Worm (Caenorhabditis elegans) whole organism, young adult: Measurements from ENCODE around the gene msp-40.

Experiments
- D2030.7 ChIP-seq: fragments of 200-800 bp; sonication (Bioruptor generic); IDR thresholded peaks from 2 replicates; pipeline ENCODE4 v1.3.6; 2022; ENCODE audit warnings: missing genetic modification reagents, missing genetic modification characterization, missing compliant biosample characterization
- F10E7.11 ChIP-seq: sonication (generic microtip); optimal IDR thresholded peaks from 2 replicates; lab custom pipeline; 2017; ENCODE audit warnings: mild to moderate bottlenecking, missing genetic modification characterization, moderate library complexity, missing compliant biosample characterization
- Y79H2A.3 ChIP-seq: fragments of 200-800 bp; sonication (Bioruptor generic); conservative IDR thresholded peaks from 2 replicates; pipeline ENCODE4 v1.3.6; 2022; ENCODE audit warnings: missing genetic modification reagents, missing genetic modification characterization, missing compliant biosample characterization
- ZK185.1 ChIP-seq: sonication (generic microtip); optimal IDR thresholded peaks from 2 replicates; lab custom pipeline; 2016; ENCODE audit warnings: mild to moderate bottlenecking, missing genetic modification characterization, missing compliant biosample characterization; ENCODE audit not compliant: poor library complexity, severe bottlenecking
- ama-1 ChIP-seq, 3 experiments: fragments of 150-350 bp in 1 of 3; sonication (generic microtip) in 2 of 3; optimal IDR thresholded peaks; 2 replicates each; lab custom pipeline; 2014 to 2018; ENCODE audit warnings: missing biosample characterization in 2 of 3, missing genetic modification characterization in 2 of 3, missing genetic modification reagents in 2 of 3
- ceh-27 ChIP-seq: fragments of 200-800 bp; sonication (Bioruptor generic); optimal IDR thresholded peaks from 2 replicates; lab custom pipeline; 2018; ENCODE audit warnings: mild to moderate bottlenecking, missing genetic modification characterization, moderate library complexity, missing compliant biosample characterization
- hlh-12 ChIP-seq: sonication (generic microtip); optimal IDR thresholded peaks from 2 replicates; lab custom pipeline; 2016; ENCODE audit warnings: missing genetic modification characterization, missing compliant biosample characterization
- lsy-27 ChIP-seq: sonication (generic microtip); optimal IDR thresholded peaks from 2 replicates; lab custom pipeline; 2017; ENCODE audit warnings: missing genetic modification characterization, mild to moderate bottlenecking, missing compliant biosample characterization, antibody characterized with exemption, missing genotype, borderline replicate concordance; ENCODE audit not compliant: insufficient read depth
- snpc-1.1 ChIP-seq: sonication (generic microtip); optimal IDR thresholded peaks from 2 replicates; lab custom pipeline; 2017; ENCODE audit warnings: missing genetic modification characterization, mild to moderate bottlenecking, missing compliant biosample characterization, antibody characterized with exemption, moderate library complexity, missing genotype, missing genetic modification reagents; ENCODE audit not compliant: insufficient read depth
- tlf-1 ChIP-seq: fragments of 200-800 bp; sonication (Bioruptor generic); optimal IDR thresholded peaks from 2 replicates; lab custom pipeline; 2018; ENCODE audit warnings: mild to moderate bottlenecking, missing genetic modification characterization, missing compliant biosample characterization
- unc-62 ChIP-seq: fragments of 150-350 bp; optimal IDR thresholded peaks from 2 replicates; lab custom pipeline; 2014; ENCODE audit warnings: missing biosample characterization, missing genetic modification reagents, missing genetic modification characterization
- ztf-28 ChIP-seq: fragments of 200-800 bp; sonication (Bioruptor generic); IDR thresholded peaks from 2 replicates; pipeline ENCODE4 v1.3.6; 2022; ENCODE audit warnings: missing genetic modification reagents, missing genetic modification characterization, missing compliant biosample characterization

ce11 chrII:4858906-4859411 lies 33.7 kb downstream of the msp-40 start:
- TF ChIP-seq snpc-1.1 (tag; lab: Kevin White, UChicago) (no peak), ztf-28 (no peak), Y79H2A.3 (GFP tag; lab: Robert Waterston, UW) (no peak), D2030.7 (no peak), tlf-1 (GFP tag; lab: Kevin White, UChicago) (no peak), ceh-27 (GFP tag; lab: Kevin White, UChicago) (no peak), ZK185.1 (no peak), unc-62 (GFP tag; lab: Kevin White, UChicago) (no peak), F10E7.11 (tag; lab: Kevin White, UChicago) (no peak), lsy-27 (tag; lab: Kevin White, UChicago) (no peak), ama-1 (optimal IDR thresholded peaks at IDR 0.05; lab: Kevin White, UChicago) (no peak), ama-1 (GFP tag; optimal IDR thresholded peaks at IDR 0.05; lab: Kevin White, UChicago) (no peak), hlh-12 (tag; lab: Kevin White, UChicago) (no peak)
